Worm (Caenorhabditis elegans): ENCODE measurements around the gene C42C1.12.

ce11 chrIV:12275892-12276291, 6.1 kb downstream of the C42C1.12 start, which contains the start of gene vps-8:
- TF ChIP-seq snpc-4 (GFP tag; optimal IDR thresholded peaks at IDR 0.05) (no peak), snpc-4 (tag; optimal IDR thresholded peaks at IDR 0.05) (no peak), ZK185.1 (tag; optimal IDR thresholded peaks at IDR 0.05; ENCODE audit: poor library complexity, severe bottlenecking) (no peak), madf-8 (GFP tag; conservative IDR thresholded peaks at IDR 0.05) (no peak), atf-7 (tag; optimal IDR thresholded peaks at IDR 0.05) (no peak)

Data from whole organism, young adult.